Fruit fly (Drosophila melanogaster) whole organism, prepupa: ENCODE results near the gene Sur.

ENCODE experiments used
- CG10631 ChIP-seq: fragments of 200-800 bp; sonication (Bioruptor generic); optimal IDR thresholded peaks from 2 replicates; lab custom pipeline; 2016; ENCODE audit warnings: missing biosample characterization, missing genetic modification characterization
- CG31627 ChIP-seq: fragments of 200-800 bp; sonication (Bioruptor generic); optimal IDR thresholded peaks from 3 replicates; lab custom pipeline; 2016; ENCODE audit warnings: missing biosample characterization, missing genetic modification characterization
- Lpt ChIP-seq: fragments of 200-800 bp; sonication (Bioruptor generic); optimal IDR thresholded peaks from 3 replicates; lab custom pipeline; 2016; ENCODE audit warnings: missing biosample characterization, missing genetic modification characterization
- Sox102F ChIP-seq: fragments of 200-800 bp; sonication (Bioruptor generic); optimal IDR thresholded peaks from 2 replicates; lab custom pipeline; 2016; ENCODE audit warnings: missing biosample characterization, mild to moderate bottlenecking, missing genetic modification characterization
- Sox14 ChIP-seq: fragments of 200-800 bp; sonication (Bioruptor generic); optimal IDR thresholded peaks from 3 replicates; lab custom pipeline; 2016; ENCODE audit warnings: missing biosample characterization, missing genetic modification characterization

DNA sequence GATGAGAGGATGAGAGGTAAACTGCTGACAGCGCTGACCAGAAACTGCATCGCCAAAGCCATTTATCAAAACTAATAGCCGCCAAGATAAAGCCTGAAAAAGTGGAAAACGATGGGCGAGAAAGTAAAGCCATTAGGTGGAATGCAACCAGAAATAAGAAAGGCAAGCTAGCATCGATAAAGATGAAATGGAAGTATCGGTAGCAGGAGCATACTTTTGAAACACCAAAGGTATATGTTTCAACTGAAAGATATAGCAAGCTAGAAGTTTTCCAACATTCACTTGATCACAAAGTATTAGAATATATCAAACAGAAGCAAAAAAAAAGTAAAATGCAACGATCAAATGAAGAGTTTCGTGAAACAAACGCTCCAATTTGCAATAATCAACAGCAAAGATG lies 26.5 kb downstream of the Sur start, which contains the start of gene CG13137:
- no peak for TF ChIP-seq Lpt (GFP tag; lab: Kevin White, UChicago)
- TF ChIP-seq CG31627 (GFP tag; lab: Kevin White, UChicago) = no peak
- no peak for TF ChIP-seq Sox14 (GFP tag; lab: Kevin White, UChicago)
- no peak for TF ChIP-seq Sox102F (GFP tag; lab: Kevin White, UChicago)
- no peak for TF ChIP-seq CG10631 (GFP tag; lab: Kevin White, UChicago)
